Fruit fly (Drosophila melanogaster): Measurements from ENCODE around the gene P5cr.
A peak's percentile ranks its signal among the peaks of the same experiment; 100 is the strongest.

Gene P5cr

dm6 chr3R:19073002-19073401 is 44.3 kb downstream of the P5cr start (continued):
- peak; percentile 27; the same call in 1 of the 2 replicates for TF ChIP-seq peb (GFP tag; IDR thresholded peaks at IDR 0.05)
- TF ChIP-seq jing (GFP tag; optimal IDR thresholded peaks at IDR 0.05): peak; percentile 33
- peak; percentile 46; the same call in 1 of the 2 replicates for TF ChIP-seq CG10959 (GFP tag; IDR thresholded peaks at IDR 0.05)
- TF ChIP-seq pita (GFP tag; optimal IDR thresholded peaks at IDR 0.05): no peak
- peak; percentile 4 to 37 for TF ChIP-seq chif (GFP tag; optimal IDR thresholded peaks at IDR 0.05)
- peak; percentile 80 for TF ChIP-seq phol (tag; optimal IDR thresholded peaks at IDR 0.05)
- TF ChIP-seq fd3F (GFP tag; optimal IDR thresholded peaks at IDR 0.05): no peak
- no peak for TF ChIP-seq pum (GFP tag; optimal IDR thresholded peaks at IDR 0.05)
- TF ChIP-seq fd64A (GFP tag; optimal IDR thresholded peaks at IDR 0.05): peak; percentile 30
- 0 out of 2 replicates have a peak, but pooled peaks have one; percentile 52 for TF ChIP-seq Awh (GFP tag; IDR thresholded peaks at IDR 0.05)
- no peak for TF ChIP-seq ERR (GFP tag; optimal IDR thresholded peaks at IDR 0.05)
- TF ChIP-seq Max (GFP tag; optimal IDR thresholded peaks at IDR 0.05): peak; percentile 38
- TF ChIP-seq Ets65A (GFP tag): peak; percentile 33
- peak; percentile 36 for TF ChIP-seq tin (GFP tag; optimal IDR thresholded peaks at IDR 0.05)
- TF ChIP-seq CG8944 (GFP tag; optimal IDR thresholded peaks at IDR 0.05): no peak
- TF ChIP-seq Med (GFP tag): peak; percentile 77
- peak; percentile 67 for TF ChIP-seq CG4424 (GFP tag; optimal IDR thresholded peaks at IDR 0.05)
- TF ChIP-seq CG8089 (GFP tag; optimal IDR thresholded peaks at IDR 0.05): no peak
- peak; percentile 42 for TF ChIP-seq CG11723 (GFP tag; optimal IDR thresholded peaks at IDR 0.05)
- no peak for TF ChIP-seq Dip3 (GFP tag; optimal IDR thresholded peaks at IDR 0.05)
- peak; percentile 83 for TF ChIP-seq CG17361 (GFP tag; IDR thresholded peaks at IDR 0.05)
- peak; percentile 13 for TF ChIP-seq CG33557 (GFP tag; optimal IDR thresholded peaks at IDR 0.05)
- peak; percentile 39 for TF ChIP-seq CG17385 (GFP tag; optimal IDR thresholded peaks at IDR 0.05)
- peak; percentile 79 for TF ChIP-seq CG10979 (tag; optimal IDR thresholded peaks at IDR 0.05)
- TF ChIP-seq CG2678 (tag; optimal IDR thresholded peaks at IDR 0.05): peak; percentile 69
- TF ChIP-seq slp2 (GFP tag; optimal IDR thresholded peaks at IDR 0.05): no peak
- no peak for TF ChIP-seq cg (GFP tag; optimal IDR thresholded peaks at IDR 0.05)
- peak; percentile 4 to 39 for TF ChIP-seq Pdp1 (GFP tag; optimal IDR thresholded peaks at IDR 0.05)
- TF ChIP-seq Sry-δ (GFP tag; optimal IDR thresholded peaks at IDR 0.05): no peak
- peak; percentile 40 for TF ChIP-seq trem (tag; optimal IDR thresholded peaks at IDR 0.05)
- TF ChIP-seq CG10147 (GFP tag; optimal IDR thresholded peaks at IDR 0.05): no peak
- TF ChIP-seq CG10654 (GFP tag; optimal IDR thresholded peaks at IDR 0.05): peak; percentile 3
- peak in 1 of 3 experiments; percentile 39 for TF ChIP-seq Stat92E (GFP tag; optimal IDR thresholded peaks at IDR 0.05)
- TF ChIP-seq Trl (optimal IDR thresholded peaks at IDR 0.05): no peak
- TF ChIP-seq Trl (GFP tag; optimal IDR thresholded peaks at IDR 0.05): peak; percentile 8
- peak; percentile 59 for TF ChIP-seq CG8388 (GFP tag; optimal IDR thresholded peaks at IDR 0.05)
- TF ChIP-seq nom (GFP tag; optimal IDR thresholded peaks at IDR 0.05): peak; percentile 83
- no peak for TF ChIP-seq her (GFP tag; optimal IDR thresholded peaks at IDR 0.05)
- TF ChIP-seq CG15011 (GFP tag; optimal IDR thresholded peaks at IDR 0.05): peak; percentile 3
- TF ChIP-seq CG18599 (GFP tag; optimal IDR thresholded peaks at IDR 0.05): peak; percentile 16
- TF ChIP-seq Ssrp (tag; optimal IDR thresholded peaks at IDR 0.05): peak; percentile 66
- TF ChIP-seq sc (optimal IDR thresholded peaks at IDR 0.05): no peak
- peak; percentile 33 for TF ChIP-seq sc (GFP tag; optimal IDR thresholded peaks at IDR 0.05)
- no peak for TF ChIP-seq Aef1 (GFP tag; IDR thresholded peaks at IDR 0.05)
- peak; percentile 50 for TF ChIP-seq CG18476 (GFP tag; optimal IDR thresholded peaks at IDR 0.05)
- peak; percentile 2 for TF ChIP-seq CG6813 (GFP tag; optimal IDR thresholded peaks at IDR 0.05)
- TF ChIP-seq ranshi (GFP tag; IDR thresholded peaks at IDR 0.05): peak; percentile 47; the same call in 1 of the 2 replicates
- 0 out of 2 replicates have a peak, but pooled peaks have one; percentile 28 for TF ChIP-seq CG4404 (GFP tag; IDR thresholded peaks at IDR 0.05)
- peak; percentile 47 for TF ChIP-seq CG10267 (tag; optimal IDR thresholded peaks at IDR 0.05)
- TF ChIP-seq croc (GFP tag; conservative IDR thresholded peaks at IDR 0.05): peak; percentile 66
- no peak for TF ChIP-seq mam (GFP tag; optimal IDR thresholded peaks at IDR 0.05)
